Worm (Caenorhabditis elegans): ENCODE measurements around the gene msp-40.

DNA sequence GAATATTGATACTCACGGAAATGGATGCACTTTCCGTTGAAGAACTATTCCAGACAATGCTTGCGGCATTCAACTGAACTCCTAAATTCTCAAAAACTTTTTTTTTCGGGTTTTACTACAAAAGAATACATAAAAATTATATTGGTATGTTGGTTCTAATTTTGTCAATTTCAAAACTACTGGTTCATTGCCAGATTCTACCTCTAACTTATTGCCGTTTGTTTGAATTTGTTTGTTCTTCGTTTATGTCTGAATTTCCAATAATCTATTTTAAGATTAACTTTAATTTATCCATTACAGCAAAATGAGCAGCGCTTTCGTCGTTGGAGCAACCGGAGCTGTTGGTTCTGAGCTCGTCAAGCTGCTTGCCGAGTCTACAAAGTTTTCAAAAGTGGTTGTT is 28.1 kb upstream of the msp-40 start, which contains the start of gene C33F10.14:
- TF ChIP-seq ref-1 (GFP tag; conservative IDR thresholded peaks at IDR 0.05) (no peak), med-1 (GFP tag; optimal IDR thresholded peaks at IDR 0.05; ENCODE audit: insufficient read depth) (no peak), klf-2 (GFP tag; conservative IDR thresholded peaks at IDR 0.05) (no peak), ztf-23 (GFP tag; IDR thresholded peaks at IDR 0.05) (no peak), ztf-29 (GFP tag; IDR thresholded peaks at IDR 0.05) (no peak), tab-1 (GFP tag; IDR thresholded peaks at IDR 0.05) (no peak), T22C8.4 (GFP tag; IDR thresholded peaks at IDR 0.05) (no peak), flt-1 (GFP tag; IDR thresholded peaks at IDR 0.05) (no peak), cog-1 (tag; optimal IDR thresholded peaks at IDR 0.05) (no peak)
